Worm (Caenorhabditis elegans): ENCODE data around the gene K09A9.8.

The K09A9.8 gene

DNA sequence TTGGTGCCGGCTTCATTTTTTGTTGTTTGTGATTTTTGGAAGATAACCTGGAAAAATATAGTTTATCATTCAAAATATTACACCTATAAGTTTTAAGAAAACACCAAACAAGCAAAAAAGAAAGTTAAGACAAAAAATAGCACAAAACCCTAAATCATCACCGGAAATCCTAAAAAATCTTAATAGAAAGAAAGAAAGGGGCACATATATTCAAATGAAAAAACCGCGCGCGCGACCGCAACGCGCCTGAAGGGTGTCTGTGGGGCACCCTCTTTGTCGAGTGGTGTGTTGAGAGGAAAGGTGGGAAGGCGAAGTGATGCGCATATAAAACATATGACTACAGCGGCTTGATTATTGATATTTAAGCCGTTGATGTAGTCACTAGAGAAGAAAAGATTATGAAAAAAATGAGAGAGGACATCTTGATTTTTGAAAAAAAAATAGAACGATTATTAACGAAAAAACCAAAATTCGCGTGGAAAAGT is 16.8 kb upstream of the K09A9.8 start, which contains the start of gene K09E9.3:
Gene K09E9.3 (minus strand): TSS at position 51 of the 485 bp plus-strand sequence.
- TF ChIP-seq hlh-1 (tag; optimal IDR thresholded peaks at IDR 0.05) (peak; percentile 67), elt-3 (tag; optimal IDR thresholded peaks at IDR 0.05) (no peak), snpc-4 (tag; optimal IDR thresholded peaks at IDR 0.05) (no peak)

DNA sequence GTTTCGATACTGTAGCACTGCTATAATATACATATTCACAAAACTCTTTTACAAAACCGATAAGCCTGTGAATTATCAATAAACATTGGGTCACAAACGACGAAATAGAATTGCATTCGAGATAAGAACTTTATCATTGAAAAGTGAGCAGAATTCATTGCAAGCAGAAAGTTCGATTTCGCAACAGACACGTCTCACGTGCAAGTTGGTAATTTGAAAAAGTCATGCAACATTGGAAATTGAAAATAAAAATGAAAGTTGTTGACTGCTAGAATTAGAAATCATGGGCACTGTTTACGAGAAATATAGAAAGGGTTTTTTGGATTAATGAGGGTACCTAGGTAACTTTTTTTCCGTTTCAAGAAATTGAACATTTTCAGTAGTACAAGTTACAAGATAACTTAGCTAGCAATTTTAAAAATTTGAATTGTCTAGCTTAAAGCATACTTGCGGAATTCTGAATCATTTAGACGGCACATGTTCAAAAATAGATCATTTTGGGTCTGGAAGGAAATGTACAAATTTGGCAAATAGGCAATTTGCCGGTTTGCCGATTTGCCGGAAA is 13.6 kb upstream of the K09A9.8 start:
- no peak for TF ChIP-seq lin-13 (tag; optimal IDR thresholded peaks at IDR 0.05)
- TF ChIP-seq bed-3 (GFP tag; optimal IDR thresholded peaks at IDR 0.05), result no peak
- no peak for TF ChIP-seq ceh-39 (tag; optimal IDR thresholded peaks at IDR 0.05)
- TF ChIP-seq ztf-11 (tag; optimal IDR thresholded peaks at IDR 0.05), result no peak
- no peak for TF ChIP-seq zip-8 (tag; optimal IDR thresholded peaks at IDR 0.05)
- no peak for TF ChIP-seq sptf-1 (tag; optimal IDR thresholded peaks at IDR 0.05)
- TF ChIP-seq tbx-8 (GFP tag; optimal IDR thresholded peaks at IDR 0.05), result no peak
- no peak for TF ChIP-seq lsy-2 (tag; optimal IDR thresholded peaks at IDR 0.05)
- TF ChIP-seq nhr-76 (tag; optimal IDR thresholded peaks at IDR 0.05), result no peak
- TF ChIP-seq nhr-237 (tag; optimal IDR thresholded peaks at IDR 0.05), result no peak
- TF ChIP-seq ham-2 (GFP tag; optimal IDR thresholded peaks at IDR 0.05), result no peak
- no peak for TF ChIP-seq ceh-43 (GFP tag; optimal IDR thresholded peaks at IDR 0.05)

DNA sequence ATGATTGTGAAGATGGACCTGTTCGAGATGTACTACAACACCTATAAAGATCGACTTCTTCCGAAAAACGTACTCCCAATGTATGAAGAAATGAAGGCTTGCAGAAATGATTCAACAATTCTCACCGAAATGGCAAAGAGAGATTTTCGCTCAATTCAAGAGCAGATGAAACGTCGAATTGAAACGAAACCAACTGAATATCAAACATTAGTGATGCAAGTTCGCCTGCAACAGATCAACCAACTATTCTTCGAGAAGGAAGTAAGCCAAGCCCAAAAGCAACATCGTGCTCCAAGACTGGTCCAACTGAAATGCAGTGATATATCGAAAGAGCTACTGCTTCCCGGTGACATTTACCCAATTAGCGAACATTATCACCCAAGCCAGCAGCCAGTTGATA is 12.7 kb upstream of the K09A9.8 start:
- TF ChIP-seq sptf-1 (tag; optimal IDR thresholded peaks at IDR 0.05), result no peak
- TF ChIP-seq tbx-8 (GFP tag; optimal IDR thresholded peaks at IDR 0.05), result no peak
- TF ChIP-seq pha-4 (tag; optimal IDR thresholded peaks at IDR 0.05), result no peak
- TF ChIP-seq unc-120 (tag; optimal IDR thresholded peaks at IDR 0.05; ENCODE audit: poor library complexity, severe bottlenecking), result no peak
- TF ChIP-seq mab-5 (tag; optimal IDR thresholded peaks at IDR 0.05), result no peak

DNA sequence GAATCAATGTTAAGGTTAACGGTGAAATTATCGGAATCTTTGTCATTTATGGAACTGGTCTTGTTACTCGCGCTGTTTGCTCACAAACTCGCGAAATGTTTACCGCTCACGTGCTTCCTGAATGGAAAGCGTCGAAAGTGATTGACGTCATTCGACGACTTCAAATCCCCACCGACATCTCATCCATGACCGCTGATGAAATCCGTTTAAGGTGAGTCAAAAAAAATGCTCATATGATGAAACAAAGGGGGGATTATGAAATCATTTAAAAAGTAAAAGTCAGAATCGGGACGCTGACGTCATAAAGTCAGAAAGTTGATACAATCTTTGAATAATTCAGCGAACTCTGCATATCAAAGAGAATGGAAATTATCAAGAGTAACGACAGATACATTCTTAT is 11.6 kb upstream of the K09A9.8 start:
- TF ChIP-seq sptf-1 (tag; optimal IDR thresholded peaks at IDR 0.05) (no peak), nhr-237 (tag; optimal IDR thresholded peaks at IDR 0.05) (no peak), flh-1 (GFP tag; optimal IDR thresholded peaks at IDR 0.05) (no peak), ceh-43 (GFP tag; optimal IDR thresholded peaks at IDR 0.05) (no peak), tbx-8 (GFP tag; optimal IDR thresholded peaks at IDR 0.05) (no peak), lin-32 (GFP tag; optimal IDR thresholded peaks at IDR 0.05) (no peak), mab-5 (tag; optimal IDR thresholded peaks at IDR 0.05) (no peak), ceh-39 (tag; optimal IDR thresholded peaks at IDR 0.05) (no peak), nhr-76 (tag; optimal IDR thresholded peaks at IDR 0.05) (no peak), nhr-28 (tag; optimal IDR thresholded peaks at IDR 0.05) (no peak), sem-2 (GFP tag; optimal IDR thresholded peaks at IDR 0.05) (no peak), nhr-12 (tag; optimal IDR thresholded peaks at IDR 0.05) (no peak), ham-2 (GFP tag; optimal IDR thresholded peaks at IDR 0.05) (no peak), ztf-11 (tag; optimal IDR thresholded peaks at IDR 0.05) (no peak), hlh-1 (tag; optimal IDR thresholded peaks at IDR 0.05) (no peak), elt-3 (tag; optimal IDR thresholded peaks at IDR 0.05) (no peak)

DNA sequence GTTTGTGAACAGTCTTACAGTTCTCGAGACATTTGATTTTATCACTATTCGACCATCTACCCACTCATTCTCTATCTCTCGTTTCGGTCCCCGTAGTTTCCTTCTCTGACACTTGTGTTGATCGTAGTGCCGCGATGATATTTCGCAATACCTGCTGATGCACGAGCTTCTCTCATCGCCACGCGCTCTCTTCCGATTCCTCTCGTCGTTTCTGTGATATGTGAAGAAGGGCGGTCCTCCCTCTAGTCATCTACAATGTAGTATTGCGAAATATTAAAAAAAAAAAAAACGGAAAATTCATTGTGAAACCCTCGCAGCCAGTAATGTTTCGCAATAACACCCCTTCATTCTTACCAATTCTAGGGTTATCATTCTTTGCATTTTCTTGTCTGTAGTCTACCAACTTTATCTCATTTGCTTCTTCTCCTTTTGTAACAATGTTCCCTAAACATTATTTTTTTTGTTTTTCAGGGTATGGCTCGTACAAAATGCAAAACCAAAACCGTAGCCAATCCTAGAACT is 10.6 kb upstream of the K09A9.8 start, which contains the start of gene nipi-3:
Gene nipi-3 (plus strand): TSS at position 472 of the 522 bp plus-strand sequence.
- TF ChIP-seq pha-4 (tag; optimal IDR thresholded peaks at IDR 0.05), result peak; percentile 64
- no peak for TF ChIP-seq lin-32 (GFP tag; optimal IDR thresholded peaks at IDR 0.05)
- TF ChIP-seq mab-5 (tag; optimal IDR thresholded peaks at IDR 0.05), result no peak
- no peak for TF ChIP-seq flh-1 (GFP tag; optimal IDR thresholded peaks at IDR 0.05)
- TF ChIP-seq unc-62 (GFP tag; optimal IDR thresholded peaks at IDR 0.05), result peak; percentile 88
- no peak for TF ChIP-seq ztf-11 (tag; optimal IDR thresholded peaks at IDR 0.05)
- TF ChIP-seq ceh-43 (GFP tag; optimal IDR thresholded peaks at IDR 0.05), result no peak
- peak; percentile 25 for TF ChIP-seq lsy-2 (tag; optimal IDR thresholded peaks at IDR 0.05)
- no peak for TF ChIP-seq mep-1 (tag; optimal IDR thresholded peaks at IDR 0.05)
- no peak for TF ChIP-seq ham-2 (GFP tag; optimal IDR thresholded peaks at IDR 0.05)
- no peak for TF ChIP-seq M03D4.4 (tag; optimal IDR thresholded peaks at IDR 0.05)
- no peak for TF ChIP-seq drap-1 (GFP tag; optimal IDR thresholded peaks at IDR 0.05)
- TF ChIP-seq mls-2 (tag; optimal IDR thresholded peaks at IDR 0.05), result no peak
- no peak for TF ChIP-seq unc-39 (tag; optimal IDR thresholded peaks at IDR 0.05)
- TF ChIP-seq blmp-1 (tag; optimal IDR thresholded peaks at IDR 0.05), result no peak
- no peak for TF ChIP-seq ceh-39 (tag; optimal IDR thresholded peaks at IDR 0.05)
- TF ChIP-seq nhr-237 (tag; optimal IDR thresholded peaks at IDR 0.05), result peak; percentile 96
- no peak for TF ChIP-seq sem-2 (GFP tag; optimal IDR thresholded peaks at IDR 0.05)
- TF ChIP-seq nhr-28 (tag; optimal IDR thresholded peaks at IDR 0.05), result peak; percentile 64
- TF ChIP-seq sptf-1 (tag; optimal IDR thresholded peaks at IDR 0.05), result no peak
- no peak for TF ChIP-seq ceh-83 (GFP tag; optimal IDR thresholded peaks at IDR 0.05)
- TF ChIP-seq lin-13 (tag; optimal IDR thresholded peaks at IDR 0.05), result no peak
- no peak for TF ChIP-seq bed-3 (GFP tag; optimal IDR thresholded peaks at IDR 0.05)
- peak; percentile 5 for TF ChIP-seq ces-1 (GFP tag; optimal IDR thresholded peaks at IDR 0.05)
- no peak for TF ChIP-seq zip-8 (tag; optimal IDR thresholded peaks at IDR 0.05)
- TF ChIP-seq unc-120 (tag; optimal IDR thresholded peaks at IDR 0.05; ENCODE audit: poor library complexity, severe bottlenecking), result no peak
- no peak for TF ChIP-seq nhr-12 (tag; optimal IDR thresholded peaks at IDR 0.05)
- TF ChIP-seq elt-3 (tag; optimal IDR thresholded peaks at IDR 0.05), result peak; percentile 87
- TF ChIP-seq tbx-8 (GFP tag; optimal IDR thresholded peaks at IDR 0.05), result no peak
- TF ChIP-seq hlh-1 (tag; optimal IDR thresholded peaks at IDR 0.05), result peak; percentile 41
- no peak for TF ChIP-seq cnd-1 (tag; optimal IDR thresholded peaks at IDR 0.05)
- TF ChIP-seq nhr-76 (tag; optimal IDR thresholded peaks at IDR 0.05), result no peak
- no peak for TF ChIP-seq nhr-2 (tag; optimal IDR thresholded peaks at IDR 0.05)
- TF ChIP-seq elt-1 (tag; optimal IDR thresholded peaks at IDR 0.05; ENCODE audit: borderline replicate concordance, insufficient read depth), result peak; percentile 23
- TF ChIP-seq snpc-4 (tag; optimal IDR thresholded peaks at IDR 0.05), result no peak

All from whole organism, mixed stage, embryonic.